Worm (Caenorhabditis elegans): ENCODE results near the gene C04B4.2.

The C04B4.2 gene

DNA sequence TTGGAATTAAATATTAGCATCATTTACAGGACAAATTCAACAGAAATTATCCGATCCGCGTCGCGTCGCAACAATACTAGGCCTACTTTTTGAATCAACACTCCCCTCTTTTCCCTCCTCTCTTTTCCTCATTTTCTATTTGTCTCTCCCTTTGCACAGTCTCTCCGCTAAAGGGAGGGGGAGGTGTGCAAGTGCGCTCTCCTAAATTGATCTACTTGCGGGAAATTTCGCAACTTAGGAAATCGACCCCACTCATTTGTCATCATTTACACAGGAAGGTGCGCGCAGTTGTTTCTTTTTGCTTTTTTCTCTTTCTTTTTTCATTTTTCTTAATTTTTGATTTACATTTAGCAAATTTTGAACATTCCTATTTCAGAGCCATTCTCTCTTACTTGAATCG lies at the start of gene C04B4.2:
Gene C04B4.2 (plus strand): TSS at position 371 of the 400 bp plus-strand sequence.
- peak; percentile 5; the same call in 1 of the 2 replicates for TF ChIP-seq dox-1 (GFP tag; IDR thresholded peaks at IDR 0.05)
- TF ChIP-seq egrh-3 (GFP tag; IDR thresholded peaks at IDR 0.05), result peak; percentile 54; the same call in 1 of the 2 replicates
- TF ChIP-seq sdz-38 (tag; optimal IDR thresholded peaks at IDR 0.05), result no peak
- TF ChIP-seq madf-8 (GFP tag; conservative IDR thresholded peaks at IDR 0.05), result peak; percentile 64
- TF ChIP-seq ceh-40 (GFP tag; IDR thresholded peaks at IDR 0.05), result no peak
- TF ChIP-seq madf-6 (GFP tag; IDR thresholded peaks at IDR 0.05), result peak; percentile 83
- peak; percentile 26 for TF ChIP-seq dpl-1 (GFP tag; optimal IDR thresholded peaks at IDR 0.05)
- no peak for TF ChIP-seq tlf-1 (GFP tag; optimal IDR thresholded peaks at IDR 0.05)
- TF ChIP-seq efl-1 (GFP tag; optimal IDR thresholded peaks at IDR 0.05), result peak; percentile 78
- TF ChIP-seq K12H6.12 (tag; optimal IDR thresholded peaks at IDR 0.05), result no peak
- TF ChIP-seq ccch-3 (GFP tag; optimal IDR thresholded peaks at IDR 0.05), result no peak
- peak; percentile 43; the same call in 1 of the 2 replicates for TF ChIP-seq hmg-1.2 (GFP tag; IDR thresholded peaks at IDR 0.05)
- TF ChIP-seq hsf-1 (GFP tag; IDR thresholded peaks at IDR 0.05), result no peak
- TF ChIP-seq aptf-2 (GFP tag; conservative IDR thresholded peaks at IDR 0.05), result peak; percentile 49; the same call in 1 of the 2 replicates
- no peak for TF ChIP-seq ztf-6 (GFP tag; IDR thresholded peaks at IDR 0.05)
- peak; percentile 51 for TF ChIP-seq xnd-1 (tag; optimal IDR thresholded peaks at IDR 0.05)

DNA sequence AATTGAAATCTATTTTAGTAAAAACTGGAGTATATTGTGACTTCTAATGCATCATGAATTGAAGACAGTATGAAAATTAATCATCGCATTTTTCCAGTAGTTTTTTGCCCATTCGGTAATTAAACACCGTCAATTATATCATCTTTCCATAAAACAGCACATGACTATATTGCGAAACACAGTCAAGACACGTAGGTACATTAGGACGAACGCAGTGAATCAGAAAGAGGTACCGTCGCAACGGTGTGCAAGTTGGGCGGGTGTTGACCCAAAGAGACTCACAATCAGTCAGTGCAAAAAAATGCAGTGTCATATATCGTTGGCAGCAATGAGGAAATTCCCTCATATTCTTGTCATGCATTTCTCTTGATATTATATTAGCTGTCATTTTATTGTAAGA lies 48.7 kb upstream of the C04B4.2 start:
- TF ChIP-seq nhr-179 (tag; optimal IDR thresholded peaks at IDR 0.05) (no peak), ets-4 (GFP tag; optimal IDR thresholded peaks at IDR 0.05) (no peak), fkh-3 (tag; optimal IDR thresholded peaks at IDR 0.05) (no peak), mes-4 (tag; optimal IDR thresholded peaks at IDR 0.05) (no peak), B0019.2 (GFP tag; conservative IDR thresholded peaks at IDR 0.05) (no peak), B0336.3 (GFP tag; IDR thresholded peaks at IDR 0.05) (no peak), unc-62 (GFP tag; optimal IDR thresholded peaks at IDR 0.05) (peak; percentile 30), rcor-1 (GFP tag; IDR thresholded peaks at IDR 0.05) (no peak), bed-1 (GFP tag; IDR thresholded peaks at IDR 0.05) (no peak), aptf-2 (GFP tag; conservative IDR thresholded peaks at IDR 0.05) (no peak), F37B4.10 (GFP tag; IDR thresholded peaks at IDR 0.05) (no peak), sptf-2 (GFP tag; optimal IDR thresholded peaks at IDR 0.05) (no peak), atf-7 (tag; optimal IDR thresholded peaks at IDR 0.05) (no peak), ztf-6 (GFP tag; IDR thresholded peaks at IDR 0.05) (no peak), F22D6.2 (tag; optimal IDR thresholded peaks at IDR 0.05) (no peak), nhr-27 (tag; optimal IDR thresholded peaks at IDR 0.05) (no peak), rpc-1 (optimal IDR thresholded peaks at IDR 0.05) (no peak), rpc-1 (tag; optimal IDR thresholded peaks at IDR 0.05) (no peak), F57C9.4 (tag; optimal IDR thresholded peaks at IDR 0.05) (no peak), cebp-1 (GFP tag; IDR thresholded peaks at IDR 0.05) (peak; percentile 89), cebp-1 (tag; optimal IDR thresholded peaks at IDR 0.05) (peak; percentile 93), nhr-80 (tag; optimal IDR thresholded peaks at IDR 0.05) (peak; percentile 68), zfh-2 (GFP tag; conservative IDR thresholded peaks at IDR 0.05) (no peak), C06A6.2 (GFP tag; conservative IDR thresholded peaks at IDR 0.05) (no peak), B0261.1 (tag; optimal IDR thresholded peaks at IDR 0.05) (no peak), D2030.7 (GFP tag; IDR thresholded peaks at IDR 0.05) (no peak)

DNA sequence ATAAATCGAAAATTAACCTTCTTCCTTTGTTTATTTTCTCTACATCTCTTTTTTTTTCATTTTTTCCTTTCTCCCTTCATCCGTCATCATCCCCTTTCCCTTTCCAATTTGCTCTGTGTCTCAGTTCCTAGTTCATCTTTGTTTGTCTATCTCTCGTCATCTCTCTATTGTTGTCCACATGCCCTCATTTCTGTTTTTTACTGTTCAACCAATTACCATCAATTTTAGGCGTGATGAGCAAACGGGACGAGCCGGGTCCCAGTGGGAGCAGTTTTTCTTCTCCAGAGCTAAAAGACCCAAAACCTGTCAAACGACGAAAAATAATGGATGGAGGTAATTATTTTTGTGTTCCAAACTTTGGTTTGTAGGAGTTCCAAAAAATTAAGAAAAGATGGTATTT lies 47.7 kb upstream of the C04B4.2 start, which contains the start of gene C23H4.6:
Gene C23H4.6 (plus strand): TSS at position 219 of the 400 bp plus-strand sequence.
- TF ChIP-seq mxl-1 (tag; optimal IDR thresholded peaks at IDR 0.05), result no peak
- no peak for TF ChIP-seq sdz-38 (tag; optimal IDR thresholded peaks at IDR 0.05)
- TF ChIP-seq T26A5.8 (tag; optimal IDR thresholded peaks at IDR 0.05), result no peak
- TF ChIP-seq egl-44 (GFP tag; IDR thresholded peaks at IDR 0.05), result no peak
- no peak for TF ChIP-seq hmg-20 (GFP tag; IDR thresholded peaks at IDR 0.05)
- no peak for TF ChIP-seq ztf-6 (GFP tag; IDR thresholded peaks at IDR 0.05)
- no peak for TF ChIP-seq nfya-2 (GFP tag; IDR thresholded peaks at IDR 0.05)
- no peak for TF ChIP-seq ceh-79 (tag; optimal IDR thresholded peaks at IDR 0.05)
- TF ChIP-seq lin-35 (GFP tag; optimal IDR thresholded peaks at IDR 0.05), result no peak
- TF ChIP-seq K12H6.12 (tag; optimal IDR thresholded peaks at IDR 0.05), result no peak
- TF ChIP-seq let-526 (GFP tag; IDR thresholded peaks at IDR 0.05), result no peak
- no peak for TF ChIP-seq F22D6.2 (tag; optimal IDR thresholded peaks at IDR 0.05)
- TF ChIP-seq fkh-3 (tag; optimal IDR thresholded peaks at IDR 0.05), result no peak
- TF ChIP-seq nhr-27 (tag; optimal IDR thresholded peaks at IDR 0.05), result no peak
